Fruit fly (Drosophila melanogaster) whole organism, wandering third instar larva: ENCODE measurements around the gene Gad1.
A peak's percentile ranks its signal among the peaks of the same experiment; 100 is the strongest.

Experiments
- Abd-B ChIP-seq: fragments of >200 bp; optimal IDR thresholded peaks from 2 replicates; lab custom pipeline; 2017; ENCODE audit warnings: missing biosample characterization, missing genetic modification characterization
- CG32264 ChIP-seq: fragments of 200-800 bp; sonication (Bioruptor generic); optimal IDR thresholded peaks from 2 replicates; lab custom pipeline; 2016; ENCODE audit warnings: missing biosample characterization, missing genetic modification characterization
- CG9705 ChIP-seq: fragments of 200-800 bp; sonication (Bioruptor generic); optimal IDR thresholded peaks from 2 replicates; lab custom pipeline; 2018; ENCODE audit warnings: missing biosample characterization, mild to moderate bottlenecking, missing genetic modification characterization
- CrebA ChIP-seq: fragments of 200-800 bp; sonication (Bioruptor generic); optimal IDR thresholded peaks from 2 replicates; lab custom pipeline; 2016; ENCODE audit warnings: missing biosample characterization, mild to moderate bottlenecking, missing genetic modification characterization, borderline replicate concordance
- Dfd ChIP-seq: fragments of >200 bp; optimal IDR thresholded peaks from 2 replicates; lab custom pipeline; 2017; ENCODE audit warnings: missing biosample characterization, missing genetic modification characterization
- Dif ChIP-seq: fragments of 200-275, 200-300 bp; sonication (Bioruptor generic); optimal IDR thresholded peaks from 2 replicates; lab custom pipeline; 2018; ENCODE audit warnings: missing biosample characterization, missing genetic modification characterization; ENCODE audit not compliant: partially characterized antibody
- GATAd ChIP-seq: sonication (Bioruptor generic); optimal IDR thresholded peaks from 2 replicates; lab custom pipeline; 2016; ENCODE audit warnings: missing biosample characterization, missing genetic modification characterization
- HLH106 ChIP-seq: fragments of 200-800 bp; optimal IDR thresholded peaks from 3 replicates; lab custom pipeline; 2019; ENCODE audit warnings: missing biosample characterization, mild to moderate bottlenecking, missing genetic modification characterization, moderate library complexity
- Hnf4 ChIP-seq: fragments of 200-800 bp; sonication (Bioruptor generic); optimal IDR thresholded peaks from 2 replicates; lab custom pipeline; 2016; ENCODE audit warnings: missing biosample characterization, mild to moderate bottlenecking, missing genetic modification characterization
- Hr78 ChIP-seq: fragments of >200 bp; optimal IDR thresholded peaks from 2 replicates; lab custom pipeline; 2017; ENCODE audit warnings: missing biosample characterization, missing genetic modification characterization
- Hr83 ChIP-seq: fragments of 200-300 bp; sonication (Bioruptor generic); optimal IDR thresholded peaks from 2 replicates; lab custom pipeline; 2016; ENCODE audit warnings: missing biosample characterization, mild to moderate bottlenecking, missing genetic modification characterization, moderate library complexity; ENCODE audit not compliant: poor library complexity, severe bottlenecking
- Jra ChIP-seq: sonication (Bioruptor generic); optimal IDR thresholded peaks from 2 replicates; lab custom pipeline; 2016; ENCODE audit warnings: missing biosample characterization, missing genetic modification characterization
- Mio ChIP-seq: sonication (Bioruptor generic); optimal IDR thresholded peaks from 2 replicates; lab custom pipeline; 2016; ENCODE audit warnings: missing biosample characterization, missing genetic modification characterization
- Myc ChIP-seq: fragments of >200 bp; optimal IDR thresholded peaks from 2 replicates; lab custom pipeline; 2017
- N ChIP-seq: fragments of >200 bp; optimal IDR thresholded peaks from 2 replicates; lab custom pipeline; 2018; ENCODE audit warnings: missing biosample characterization, missing external identifiers, missing genetic modification characterization
- OdsH ChIP-seq: fragments of 200-800 bp; sonication (Bioruptor generic); optimal IDR thresholded peaks from 2 replicates; lab custom pipeline; 2016; ENCODE audit warnings: missing biosample characterization, mild to moderate bottlenecking, missing genetic modification characterization
- Rel ChIP-seq, 2 experiments: fragments of 200-800 bp; sonication (Bioruptor generic) in 1 of 2; optimal IDR thresholded peaks; 2 replicates in 1 of 2; 3 replicates in 1 of 2; lab custom pipeline; 2016 to 2019; ENCODE audit warnings: mild to moderate bottlenecking in 2 of 2, missing biosample characterization in 2 of 2, missing genetic modification characterization in 2 of 2, moderate library complexity in 1 of 2
- Sp1 ChIP-seq: fragments of 200-800 bp; sonication (Bioruptor generic); optimal IDR thresholded peaks from 3 replicates; lab custom pipeline; 2019; ENCODE audit warnings: missing biosample characterization, mild to moderate bottlenecking, missing genetic modification characterization, moderate library complexity
- Vsx2 ChIP-seq: fragments of 200-300, 225-300 bp; sonication (Bioruptor generic); optimal IDR thresholded peaks from 2 replicates; lab custom pipeline; 2018; ENCODE audit warnings: missing biosample characterization, missing genetic modification characterization; ENCODE audit not compliant: partially characterized antibody
- br ChIP-seq: fragments of 200-800 bp; sonication (Bioruptor generic); optimal IDR thresholded peaks from 2 replicates; lab custom pipeline; 2016; ENCODE audit warnings: missing biosample characterization, missing genetic modification characterization
- brk ChIP-seq: fragments of 200-800 bp; sonication (Bioruptor generic); optimal IDR thresholded peaks from 2 replicates; lab custom pipeline; 2016; ENCODE audit warnings: missing biosample characterization, mild to moderate bottlenecking, missing genetic modification characterization
- dl ChIP-seq, 2 experiments: fragments of 175-275, 200-275 bp in 1 of 2; fragments of 200-275 bp in 1 of 2; sonication (Bioruptor generic); optimal IDR thresholded peaks; lab custom pipeline; 2018; ENCODE audit warnings: mild to moderate bottlenecking in 2 of 2, missing biosample characterization in 2 of 2, missing genetic modification characterization in 2 of 2, moderate library complexity in 2 of 2; ENCODE audit not compliant: partially characterized antibody in 2 of 2, insufficient read depth in 1 of 2
- dmrt93B ChIP-seq: fragments of 200-800 bp; sonication (Bioruptor generic); optimal IDR thresholded peaks from 2 replicates; lab custom pipeline; 2018; ENCODE audit warnings: missing biosample characterization, mild to moderate bottlenecking, missing genetic modification characterization
- dsf ChIP-seq: sonication (Bioruptor generic); optimal IDR thresholded peaks from 2 replicates; lab custom pipeline; 2016; ENCODE audit warnings: missing biosample characterization, missing genetic modification characterization, borderline replicate concordance
- ey ChIP-seq: fragments of 200-800 bp; sonication (Bioruptor generic); optimal IDR thresholded peaks from 2 replicates; lab custom pipeline; 2016; ENCODE audit warnings: missing biosample characterization, missing genetic modification characterization
- foxo ChIP-seq, 2 experiments: fragments of 200-800 bp; sonication (Bioruptor generic); optimal IDR thresholded peaks; 2 replicates in 1 of 2; 3 replicates in 1 of 2; lab custom pipeline; 2016 to 2017; ENCODE audit warnings: missing biosample characterization in 2 of 2, missing genetic modification characterization in 2 of 2
- fru ChIP-seq: fragments of 200-800 bp; sonication (Bioruptor generic); optimal IDR thresholded peaks from 3 replicates; lab custom pipeline; 2016; ENCODE audit warnings: missing biosample characterization, mild to moderate bottlenecking, missing genetic modification characterization
- h ChIP-seq: fragments of 200-800 bp; sonication (Bioruptor generic); optimal IDR thresholded peaks from 3 replicates; lab custom pipeline; 2016; ENCODE audit warnings: missing biosample characterization, mild to moderate bottlenecking, missing genetic modification characterization
- jim ChIP-seq: fragments of 175-275, 200-325 bp; sonication (Bioruptor generic); optimal IDR thresholded peaks from 2 replicates; lab custom pipeline; 2016; ENCODE audit warnings: missing biosample characterization, mild to moderate bottlenecking, missing genetic modification characterization
- lola ChIP-seq: fragments of >200 bp; optimal IDR thresholded peaks from 2 replicates; lab custom pipeline; 2017; ENCODE audit warnings: missing biosample characterization, missing genetic modification characterization
- pan ChIP-seq: fragments of >200 bp; optimal IDR thresholded peaks from 2 replicates; lab custom pipeline; 2017
- psq ChIP-seq: fragments of 200-800 bp; sonication (Bioruptor generic); optimal IDR thresholded peaks from 3 replicates; lab custom pipeline; 2017; ENCODE audit warnings: missing biosample characterization, mild to moderate bottlenecking, missing genetic modification characterization, moderate library complexity
- rgr ChIP-seq: fragments of 200-800 bp; sonication (Bioruptor generic); optimal IDR thresholded peaks from 3 replicates; lab custom pipeline; 2016; ENCODE audit warnings: missing biosample characterization, mild to moderate bottlenecking, missing genetic modification characterization
- sage ChIP-seq: fragments of 200-800 bp; sonication (Bioruptor generic); optimal IDR thresholded peaks from 2 replicates; lab custom pipeline; 2016; ENCODE audit warnings: missing biosample characterization, mild to moderate bottlenecking, missing genetic modification characterization
- sv ChIP-seq: fragments of 200-800 bp; sonication (Bioruptor generic); optimal IDR thresholded peaks from 3 replicates; lab custom pipeline; 2016; ENCODE audit warnings: missing biosample characterization, missing genetic modification characterization
- tai ChIP-seq: sonication (Bioruptor generic); optimal IDR thresholded peaks from 2 replicates; lab custom pipeline; 2016; ENCODE audit warnings: missing biosample characterization, missing genetic modification characterization
- usp ChIP-seq: fragments of >200 bp; optimal IDR thresholded peaks from 2 replicates; lab custom pipeline; 2017; ENCODE audit warnings: missing biosample characterization, missing genetic modification characterization
- woc ChIP-seq: sonication (Bioruptor generic); optimal IDR thresholded peaks from 2 replicates; lab custom pipeline; 2016; ENCODE audit warnings: missing biosample characterization, mild to moderate bottlenecking, missing genetic modification characterization

The Gad1 gene

DNA sequence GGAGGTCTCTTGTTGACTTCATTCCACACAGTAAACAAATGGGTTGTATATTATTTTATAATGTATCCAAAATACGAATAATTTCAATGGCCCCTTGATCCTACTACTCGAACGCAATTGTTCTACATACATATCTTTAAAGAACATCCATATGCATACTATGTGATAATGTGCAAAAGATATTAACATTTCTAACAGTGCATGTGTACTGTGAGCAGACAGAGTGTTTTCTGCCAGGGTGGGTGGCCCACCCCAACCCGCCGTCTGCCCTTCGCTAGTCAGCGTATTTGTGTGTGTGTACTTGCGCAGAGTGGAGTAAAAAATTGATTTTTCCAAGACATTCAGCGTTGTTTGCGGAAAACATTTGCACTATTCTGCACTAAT, 17.6 kb downstream of the Gad1 start:
- TF ChIP-seq sv = no peak
- TF ChIP-seq Jra (GFP tag; lab: Kevin White, UChicago) = no peak
- TF ChIP-seq HLH106 (tag; lab: Kevin White, UChicago) = peak; percentile 73
- TF ChIP-seq pan (lab: Kevin White, UChicago) = no peak
- TF ChIP-seq CG32264 = peak; percentile 79
- TF ChIP-seq Hr78 (GFP tag; lab: Kevin White, UChicago) = no peak
- TF ChIP-seq Abd-B (GFP tag; lab: Kevin White, UChicago) = no peak
- TF ChIP-seq rgr = peak; percentile 82
- no peak for TF ChIP-seq N (GFP tag; lab: Kevin White, UChicago)
- TF ChIP-seq dsf (GFP tag; lab: Kevin White, UChicago) = no peak
- no peak for TF ChIP-seq lola (GFP tag; lab: Kevin White, UChicago)
- TF ChIP-seq h (GFP tag; lab: Kevin White, UChicago) = peak; percentile 84
- no peak for TF ChIP-seq Vsx2 (GFP tag; lab: Kevin White, UChicago)
- peak; percentile 73 for TF ChIP-seq Hnf4 (GFP tag; lab: Kevin White, UChicago)
- TF ChIP-seq jim (GFP tag; lab: Kevin White, UChicago) = no peak
- TF ChIP-seq tai (GFP tag; lab: Kevin White, UChicago) = peak; percentile 1
- no peak for TF ChIP-seq woc
- TF ChIP-seq Hr83 (GFP tag; lab: Kevin White, UChicago) = peak; percentile 67
- TF ChIP-seq CrebA (GFP tag; lab: Kevin White, UChicago) = no peak
- TF ChIP-seq dmrt93B = peak; percentile 33
- peak; percentile 79 for TF ChIP-seq Rel (GFP tag; optimal IDR thresholded peaks at IDR 0.05; lab: Kevin White, UChicago)
- TF ChIP-seq Rel (tag; optimal IDR thresholded peaks at IDR 0.05; lab: Kevin White, UChicago) = no peak
- peak; percentile 19 for TF ChIP-seq Sp1
- peak; percentile 65 for TF ChIP-seq sage (GFP tag; lab: Kevin White, UChicago)
- TF ChIP-seq Myc = no peak
- peak; percentile 45 for TF ChIP-seq brk (GFP tag; lab: Kevin White, UChicago)
- TF ChIP-seq Dfd (GFP tag; lab: Kevin White, UChicago) = no peak
- peak; percentile 47 for TF ChIP-seq ey (GFP tag; lab: Kevin White, UChicago)
- TF ChIP-seq, all 38 proteins: peak for 13

DNA sequence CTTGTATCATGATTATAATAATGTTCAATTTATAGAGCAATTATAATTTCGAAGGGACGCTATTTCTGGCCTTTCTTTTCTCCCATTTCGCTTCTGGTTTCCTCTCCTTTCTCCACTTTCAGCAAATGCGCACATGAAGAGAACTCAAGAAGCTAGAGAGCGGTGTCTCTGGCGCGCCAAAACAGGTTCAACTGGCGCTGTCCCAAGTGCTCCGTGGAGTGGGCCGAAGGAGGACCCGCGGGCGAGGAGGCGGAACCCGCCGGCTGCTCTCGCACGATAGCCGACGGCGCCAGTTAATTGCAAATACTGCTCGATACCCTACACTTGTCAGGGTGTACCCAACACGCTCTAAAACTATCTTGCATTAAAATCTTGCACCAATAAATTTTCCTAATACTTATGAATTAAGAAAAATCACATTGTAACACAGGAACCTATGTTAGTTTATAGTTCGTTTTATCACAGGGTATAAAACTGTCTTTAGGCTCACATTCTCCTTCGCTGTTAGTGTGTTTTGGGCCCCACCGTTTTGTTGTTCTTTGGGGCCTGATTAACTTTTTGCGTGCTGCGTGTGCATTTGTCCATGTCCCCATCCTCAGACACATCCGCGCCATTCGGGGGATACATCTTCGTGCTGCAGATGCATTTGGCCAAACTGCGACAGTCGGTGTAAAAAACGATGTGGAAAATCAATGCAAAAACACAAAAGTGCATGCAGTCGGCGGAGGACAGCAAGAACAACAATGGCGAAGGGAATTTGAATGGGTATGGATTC, 18.1 kb downstream of the Gad1 start:
- TF ChIP-seq Vsx2 (GFP tag; lab: Kevin White, UChicago) = peak; percentile 78
- TF ChIP-seq lola (GFP tag; lab: Kevin White, UChicago) = no peak
- peak; percentile 99 for TF ChIP-seq rgr
- TF ChIP-seq fru (GFP tag; lab: Kevin White, UChicago) = peak; percentile 99
- TF ChIP-seq Dif (GFP tag; lab: Kevin White, UChicago) = peak; percentile 86
- peak; percentile 83 for TF ChIP-seq CrebA (GFP tag; lab: Kevin White, UChicago)
- TF ChIP-seq Hnf4 (GFP tag; lab: Kevin White, UChicago) = peak; percentile 99
- TF ChIP-seq Mio = peak; percentile 88
- TF ChIP-seq Sp1 = peak; percentile 93
- TF ChIP-seq sage (GFP tag; lab: Kevin White, UChicago) = peak; percentile 96
- peak; percentile 92 for TF ChIP-seq GATAd
- no peak for TF ChIP-seq tai (GFP tag; lab: Kevin White, UChicago)
- peak; percentile 91 for TF ChIP-seq Rel (GFP tag; optimal IDR thresholded peaks at IDR 0.05; lab: Kevin White, UChicago)
- peak; percentile 81 for TF ChIP-seq Rel (tag; optimal IDR thresholded peaks at IDR 0.05; lab: Kevin White, UChicago)
- TF ChIP-seq ey (GFP tag; lab: Kevin White, UChicago) = peak; percentile 99
- no peak for TF ChIP-seq Hr78 (GFP tag; lab: Kevin White, UChicago)
- peak; percentile 96 for TF ChIP-seq dmrt93B
- TF ChIP-seq Dfd (GFP tag; lab: Kevin White, UChicago) = no peak
- TF ChIP-seq brk (GFP tag; lab: Kevin White, UChicago) = peak; percentile 95
- peak; percentile 88 for TF ChIP-seq CG9705
- no peak for TF ChIP-seq N (GFP tag; lab: Kevin White, UChicago)
- peak; percentile 71 for TF ChIP-seq sv
- peak; percentile 78 for TF ChIP-seq dsf (GFP tag; lab: Kevin White, UChicago)
- peak; percentile 98 for TF ChIP-seq OdsH
- TF ChIP-seq Myc = no peak
- TF ChIP-seq Abd-B (GFP tag; lab: Kevin White, UChicago) = no peak
- peak; percentile 95 for TF ChIP-seq Jra (GFP tag; lab: Kevin White, UChicago)
- peak; percentile 56 to 76 for TF ChIP-seq dl (GFP tag; optimal IDR thresholded peaks at IDR 0.05; lab: Kevin White, UChicago; ENCODE audit: insufficient read depth in 1 of 2, partially characterized antibody in 2 of 2)
- TF ChIP-seq br (GFP tag; lab: Kevin White, UChicago) = peak; percentile 99
- peak; percentile 75 for TF ChIP-seq pan (lab: Kevin White, UChicago)
- TF ChIP-seq Hr83 (GFP tag; lab: Kevin White, UChicago) = peak; percentile 88
- peak; percentile 97 for TF ChIP-seq psq
- TF ChIP-seq foxo (GFP tag; optimal IDR thresholded peaks at IDR 0.05; lab: Kevin White, UChicago) = peak; percentile 95 to 99
- peak; percentile 95 for TF ChIP-seq h (GFP tag; lab: Kevin White, UChicago)
- TF ChIP-seq HLH106 (tag; lab: Kevin White, UChicago) = peak; percentile 97
- TF ChIP-seq jim (GFP tag; lab: Kevin White, UChicago) = no peak
- no peak for TF ChIP-seq usp (GFP tag; lab: Kevin White, UChicago)
- TF ChIP-seq CG32264 = peak; percentile 97
- TF ChIP-seq woc = peak; percentile 99
